Worm (Caenorhabditis elegans): ENCODE data around the gene fbxb-29.

DNA sequence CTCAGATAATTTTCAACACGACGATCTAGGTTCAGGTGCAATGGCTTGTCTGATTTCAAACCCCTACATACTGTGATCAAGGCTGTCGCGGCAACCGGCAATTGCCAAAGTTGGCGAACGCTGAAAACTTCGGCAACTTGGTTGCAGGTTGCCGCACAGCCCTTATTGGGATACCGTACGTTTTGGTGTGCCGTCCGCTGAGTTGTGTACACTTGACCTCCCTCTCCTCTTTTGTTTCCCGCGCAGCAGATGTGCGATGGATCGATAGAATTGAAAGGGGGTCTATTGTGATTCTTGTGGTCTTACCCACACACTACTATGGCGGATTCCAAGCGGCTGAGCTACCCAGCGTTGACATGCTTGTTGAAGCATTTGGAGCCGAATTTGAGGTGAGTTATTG, 39.2 kb downstream of the fbxb-29 start, which contains the start of the genes C32B5.18 and C32B5.7:
- TF ChIP-seq lin-38 (GFP tag; IDR thresholded peaks at IDR 0.05) (no peak), ama-1 (optimal IDR thresholded peaks at IDR 0.05) (no peak), nhr-237 (tag; optimal IDR thresholded peaks at IDR 0.05) (no peak), nhr-42 (GFP tag; IDR thresholded peaks at IDR 0.05) (no peak), dpl-1 (GFP tag; optimal IDR thresholded peaks at IDR 0.05) (no peak), mxl-3 (GFP tag; optimal IDR thresholded peaks at IDR 0.05) (no peak), ceh-20 (GFP tag; IDR thresholded peaks at IDR 0.05) (no peak), unc-62 (GFP tag; optimal IDR thresholded peaks at IDR 0.05 in 1 of 2) (no peak), unc-62 (tag; optimal IDR thresholded peaks at IDR 0.05) (no peak), nhr-11 (tag; optimal IDR thresholded peaks at IDR 0.05) (no peak), saeg-2 (GFP tag; IDR thresholded peaks at IDR 0.05) (no peak), F10B5.3 (tag; optimal IDR thresholded peaks at IDR 0.05) (no peak), daf-12 (tag; optimal IDR thresholded peaks at IDR 0.05) (no peak)
